Fruit fly (Drosophila melanogaster) whole organism, embryonic: Measurements from ENCODE around the gene Mct1.

Source experiments
- ATbp ChIP-seq: fragments of 200-800 bp; sonication (Bioruptor generic); optimal IDR thresholded peaks from 2 replicates; lab custom pipeline; 2017; ENCODE audit warnings: missing biosample characterization, mild to moderate bottlenecking, missing genetic modification characterization, missing genetic modification reagents
- Adf1 ChIP-seq: fragments of 200-800 bp; sonication (Bioruptor generic); IDR thresholded peaks from 2 replicates; pipeline ENCODE4 v1.3.6; 2022; ENCODE audit warnings: missing biosample characterization, missing genetic modification characterization
- CG10543 ChIP-seq: fragments of 200-800 bp; sonication (Bioruptor generic); optimal IDR thresholded peaks from 3 replicates; lab custom pipeline; 2017; ENCODE audit warnings: missing biosample characterization, mild to moderate bottlenecking, missing genetic modification characterization, moderate library complexity
- CG11695 ChIP-seq: fragments of 200-800 bp; sonication (Bioruptor generic); IDR thresholded peaks from 3 replicates; pipeline ENCODE4 v1.3.6; 2022; ENCODE audit warnings: missing biosample characterization, missing genetic modification characterization
- CG12104 ChIP-seq: fragments of 200-800 bp; sonication (Bioruptor generic); optimal IDR thresholded peaks from 3 replicates; lab custom pipeline; 2016; ENCODE audit warnings: missing biosample characterization, missing genetic modification characterization
- CG12769 ChIP-seq: fragments of 200-800 bp; sonication (Bioruptor generic); optimal IDR thresholded peaks from 2 replicates; lab custom pipeline; 2019; ENCODE audit warnings: missing biosample characterization, mild to moderate bottlenecking, missing genetic modification characterization, moderate library complexity
- CG13123 ChIP-seq: fragments of 200-800 bp; sonication (Bioruptor generic); optimal IDR thresholded peaks from 2 replicates; lab custom pipeline; 2016; ENCODE audit warnings: missing biosample characterization, missing genetic modification characterization
- CG13287 ChIP-seq: fragments of 200-800 bp; sonication (Bioruptor generic); IDR thresholded peaks from 2 replicates; pipeline ENCODE4 v1.3.6; 2022; ENCODE audit warnings: missing biosample characterization, missing genetic modification characterization; ENCODE audit not compliant: partially characterized antibody
- CG14441 ChIP-seq: fragments of 200-800 bp; sonication (Bioruptor generic); IDR thresholded peaks from 2 replicates; pipeline ENCODE4 v1.3.6; 2022; ENCODE audit warnings: missing biosample characterization, missing genetic modification characterization
- CG17385 ChIP-seq: fragments of 200-800 bp; sonication (Bioruptor generic); optimal IDR thresholded peaks from 3 replicates; lab custom pipeline; 2018; ENCODE audit warnings: missing biosample characterization, mild to moderate bottlenecking, missing genetic modification characterization
- CG30403 ChIP-seq: fragments of 200-800 bp; sonication (Bioruptor generic); optimal IDR thresholded peaks from 3 replicates; lab custom pipeline; 2016; ENCODE audit warnings: missing biosample characterization, missing genetic modification characterization
- CG3163 ChIP-seq: fragments of 200-800 bp; sonication (Bioruptor generic); optimal IDR thresholded peaks from 3 replicates; lab custom pipeline; 2016; ENCODE audit warnings: missing biosample characterization, missing genetic modification characterization
- CG33557 ChIP-seq: fragments of 200-800 bp; sonication (Bioruptor generic); optimal IDR thresholded peaks from 2 replicates; lab custom pipeline; 2019; ENCODE audit warnings: missing biosample characterization, mild to moderate bottlenecking, missing genetic modification characterization, moderate library complexity
- CG34376 ChIP-seq: fragments of 200-800 bp; sonication (Bioruptor generic); optimal IDR thresholded peaks from 2 replicates; lab custom pipeline; 2018; ENCODE audit warnings: missing biosample characterization, mild to moderate bottlenecking, missing genetic modification characterization
- CG4617 ChIP-seq: fragments of 200-800 bp; sonication (Bioruptor generic); optimal IDR thresholded peaks from 3 replicates; lab custom pipeline; 2016; ENCODE audit warnings: missing biosample characterization, missing genetic modification characterization, borderline replicate concordance
- CG6254 ChIP-seq: fragments of 200-800 bp; sonication (Bioruptor generic); optimal IDR thresholded peaks from 3 replicates; lab custom pipeline; 2017; ENCODE audit warnings: mild to moderate bottlenecking, missing biosample characterization, missing genetic modification reagents, missing genetic modification characterization
- Camta ChIP-seq: fragments of 200-800 bp; sonication (Bioruptor generic); optimal IDR thresholded peaks from 2 replicates; lab custom pipeline; 2016; ENCODE audit warnings: missing biosample characterization, missing genetic modification characterization
- Deaf1 ChIP-seq: fragments of 200-800 bp; optimal IDR thresholded peaks from 3 replicates; lab custom pipeline; 2019; ENCODE audit warnings: missing biosample characterization, mild to moderate bottlenecking, missing genetic modification characterization, moderate library complexity
- Dll ChIP-seq: fragments of 200-800 bp; sonication (Bioruptor generic); IDR thresholded peaks from 4 replicates; pipeline ENCODE4 v1.3.6; 2022; ENCODE audit warnings: missing biosample characterization, missing genetic modification characterization; ENCODE audit not compliant: partially characterized antibody
- Doc3 ChIP-seq: fragments of 200-800 bp; sonication (Bioruptor generic); IDR thresholded peaks from 3 replicates; pipeline ENCODE4 v1.3.6; 2022; ENCODE audit warnings: missing biosample characterization, missing genetic modification characterization; ENCODE audit not compliant: partially characterized antibody
- E2f1 ChIP-seq: fragments of 200-800 bp; sonication (Bioruptor generic); IDR thresholded peaks from 2 replicates; pipeline ENCODE4 v1.3.6; 2022; ENCODE audit warnings: missing biosample characterization, missing genetic modification characterization
- Ets65A ChIP-seq: fragments of 200-800 bp; sonication (Bioruptor generic); peaks from one replicate; lab custom pipeline; 2016; ENCODE audit warnings: missing biosample characterization, missing genetic modification characterization
- GATAe ChIP-seq: fragments of 200-800 bp; sonication (Bioruptor generic); conservative IDR thresholded peaks from 2 replicates; pipeline ENCODE4 v1.3.6; 2022; ENCODE audit warnings: missing biosample characterization, missing genetic modification characterization
- H2.0 ChIP-seq: fragments of 200-800 bp; sonication (Bioruptor generic); IDR thresholded peaks from 2 replicates; pipeline ENCODE4 v1.3.6; 2022; ENCODE audit warnings: missing biosample characterization, missing genetic modification characterization
- Mes4 ChIP-seq: fragments of 200-800 bp; sonication (Bioruptor generic); optimal IDR thresholded peaks from 2 replicates; lab custom pipeline; 2016; ENCODE audit warnings: missing biosample characterization, missing genetic modification characterization
- PHDP ChIP-seq: fragments of 200-800 bp; sonication (Bioruptor generic); optimal IDR thresholded peaks from 3 replicates; lab custom pipeline; 2018; ENCODE audit warnings: missing biosample characterization, mild to moderate bottlenecking, missing genetic modification characterization, moderate library complexity
- Scr ChIP-seq: fragments of 200-800 bp; sonication (Bioruptor generic); IDR thresholded peaks from 2 replicates; pipeline ENCODE4 v1.3.6; 2022; ENCODE audit warnings: missing biosample characterization, missing genetic modification characterization; ENCODE audit not compliant: partially characterized antibody
- Trl ChIP-seq, 3 experiments: fragments of >200 bp in 2 of 3; fragments of 200-800 bp in 1 of 3; sonication (Bioruptor generic) in 1 of 3; optimal IDR thresholded peaks; 2 replicates in 1 of 3; 3 replicates in 2 of 3; lab custom pipeline; 2016 to 2017; ENCODE audit warnings: missing biosample characterization in 1 of 3, missing genetic modification characterization in 1 of 3
- Vsx1 ChIP-seq: fragments of 200-800 bp; sonication (Bioruptor generic); optimal IDR thresholded peaks from 2 replicates; lab custom pipeline; 2017; ENCODE audit warnings: missing biosample characterization, mild to moderate bottlenecking, missing genetic modification characterization, missing genetic modification reagents
- abd-A ChIP-seq: fragments of 200-800 bp; sonication (Bioruptor generic); optimal IDR thresholded peaks from 3 replicates; lab custom pipeline; 2019; ENCODE audit warnings: missing biosample characterization, mild to moderate bottlenecking, missing genetic modification characterization, moderate library complexity
- br ChIP-seq: fragments of >200 bp; optimal IDR thresholded peaks from 2 replicates; lab custom pipeline; 2017
- crol ChIP-seq: fragments of 200-800 bp; sonication (Bioruptor generic); IDR thresholded peaks from 2 replicates; pipeline ENCODE4 v1.3.6; 2022; ENCODE audit warnings: missing biosample characterization, missing genetic modification characterization
- dm ChIP-seq: fragments of 200-800 bp; sonication (Bioruptor generic); optimal IDR thresholded peaks from 3 replicates; lab custom pipeline; 2016; ENCODE audit warnings: missing biosample characterization, missing genetic modification characterization
- exex ChIP-seq: fragments of 200-800 bp; sonication (Bioruptor generic); optimal IDR thresholded peaks from 4 replicates; lab custom pipeline; 2018; ENCODE audit warnings: missing biosample characterization, mild to moderate bottlenecking, missing genetic modification characterization, moderate library complexity
- fd3F ChIP-seq: fragments of 200-800 bp; sonication (Bioruptor generic); optimal IDR thresholded peaks from 2 replicates; lab custom pipeline; 2018; ENCODE audit warnings: missing biosample characterization, mild to moderate bottlenecking, missing genetic modification characterization, moderate library complexity
- hb ChIP-seq: fragments of 200-800 bp; sonication (Bioruptor generic); IDR thresholded peaks from 3 replicates; pipeline ENCODE4 v1.3.6; 2022; ENCODE audit warnings: missing biosample characterization, missing genetic modification characterization; ENCODE audit not compliant: partially characterized antibody
- hbn ChIP-seq: fragments of 200-800 bp; sonication (Bioruptor generic); IDR thresholded peaks from 2 replicates; pipeline ENCODE4 v1.3.6; 2022; ENCODE audit warnings: missing biosample characterization, missing genetic modification characterization; ENCODE audit not compliant: partially characterized antibody
- lab ChIP-seq: fragments of 200-800 bp; sonication (Bioruptor generic); optimal IDR thresholded peaks from 3 replicates; lab custom pipeline; 2017; ENCODE audit warnings: missing biosample characterization, missing genetic modification characterization, mild to moderate bottlenecking, moderate library complexity, missing genetic modification reagents
- lbe ChIP-seq: fragments of 200-800 bp; sonication (Bioruptor generic); optimal IDR thresholded peaks from 2 replicates; lab custom pipeline; 2016; ENCODE audit warnings: missing biosample characterization, mild to moderate bottlenecking, missing genetic modification characterization
- mirr ChIP-seq: fragments of 200-800 bp; sonication (Bioruptor generic); optimal IDR thresholded peaks from 3 replicates; lab custom pipeline; 2018; ENCODE audit warnings: missing biosample characterization, mild to moderate bottlenecking, missing genetic modification characterization
- nerfin-1 ChIP-seq: fragments of 200-800 bp; sonication (Bioruptor generic); optimal IDR thresholded peaks from 3 replicates; lab custom pipeline; 2019; ENCODE audit warnings: missing biosample characterization, mild to moderate bottlenecking, missing genetic modification characterization, moderate library complexity
- pnt ChIP-seq: fragments of 200-800 bp; sonication (Bioruptor generic); optimal IDR thresholded peaks from 3 replicates; lab custom pipeline; 2016; ENCODE audit warnings: missing biosample characterization, missing genetic modification characterization
- stwl ChIP-seq: fragments of 200-800 bp; sonication (Bioruptor generic); optimal IDR thresholded peaks from 3 replicates; lab custom pipeline; 2018; ENCODE audit warnings: missing biosample characterization, mild to moderate bottlenecking, missing genetic modification characterization, moderate library complexity
- sug ChIP-seq: fragments of 200-800 bp; optimal IDR thresholded peaks from 2 replicates; lab custom pipeline; 2019; ENCODE audit warnings: missing biosample characterization, mild to moderate bottlenecking, missing genetic modification characterization, moderate library complexity
- tin ChIP-seq: fragments of 200-800 bp; sonication (Bioruptor generic); optimal IDR thresholded peaks from 3 replicates; lab custom pipeline; 2016; ENCODE audit warnings: missing biosample characterization, missing genetic modification characterization

The Mct1 gene

dm6 chrX:2194208-2195094, 5.5 kb downstream of the Mct1 start (continued):
- TF ChIP-seq hbn (GFP tag; lab: Robert Waterston, UW) (0 out of 2 replicates have a peak, but pooled peaks have one; percentile 17), CG4617 (GFP tag; lab: Kevin White, UChicago) (no peak), CG34376 (GFP tag; lab: Kevin White, UChicago) (peak; percentile 58), CG14441 (GFP tag; lab: Robert Waterston, UW) (0 out of 2 replicates have a peak, but pooled peaks have one; percentile 5), CG13123 (GFP tag; lab: Kevin White, UChicago) (no peak), Deaf1 (peak; percentile 87), Vsx1 (GFP tag; lab: Kevin White, UChicago) (no peak), Camta (GFP tag; lab: Kevin White, UChicago) (no peak), H2.0 (no peak), CG17385 (GFP tag; lab: Kevin White, UChicago) (peak; percentile 2), Doc3 (GFP tag; lab: Robert Waterston, UW) (0 out of 3 replicates have a peak, but pooled peaks have one; percentile 33), br (lab: Kevin White, UChicago) (no peak), hb (GFP tag; lab: Robert Waterston, UW) (no peak), stwl (tag; lab: Kevin White, UChicago) (peak; percentile 92), tin (no peak), mirr (GFP tag; lab: Kevin White, UChicago) (peak; percentile 80), Trl (optimal IDR thresholded peaks at IDR 0.05; lab: Kevin White, UChicago) (peak; percentile 62 to 71), Trl (GFP tag; optimal IDR thresholded peaks at IDR 0.05; lab: Kevin White, UChicago) (no peak), Scr (GFP tag; lab: Robert Waterston, UW) (no peak), PHDP (tag; lab: Kevin White, UChicago) (no peak), lbe (no peak), CG3163 (GFP tag; lab: Kevin White, UChicago) (peak; percentile 3), lab (peak; percentile 36), fd3F (GFP tag; lab: Kevin White, UChicago) (no peak), CG6254 (GFP tag; lab: Kevin White, UChicago) (no peak), crol (GFP tag; lab: Robert Waterston, UW) (peak; percentile 75), GATAe (GFP tag; lab: Robert Waterston, UW) (no peak), CG12104 (GFP tag; lab: Kevin White, UChicago) (no peak), Mes4 (GFP tag; lab: Kevin White, UChicago) (no peak), nerfin-1 (tag; lab: Kevin White, UChicago) (no peak), abd-A (tag; lab: Kevin White, UChicago) (no peak), CG12769 (tag; lab: Kevin White, UChicago) (peak; percentile 57), CG11695 (GFP tag; lab: Robert Waterston, UW) (no peak), pnt (no peak), CG10543 (GFP tag; lab: Kevin White, UChicago) (peak; percentile 58), sug (tag; lab: Kevin White, UChicago) (peak; percentile 94), Ets65A (GFP tag; lab: Kevin White, UChicago) (peak; percentile 70), CG30403 (no peak), dm (no peak), CG33557 (no peak), Adf1 (GFP tag; lab: Robert Waterston, UW) (peak; percentile 28; the same call in 1 of the 2 replicates), ATbp (no peak), Dll (GFP tag; lab: Robert Waterston, UW) (0 out of 4 replicates have a peak, but pooled peaks have one; percentile 35), CG13287 (peak; percentile 13; the same call in 1 of the 2 replicates), E2f1 (GFP tag; lab: Robert Waterston, UW) (no peak), exex (tag; lab: Kevin White, UChicago) (peak; percentile 75)
- TF ChIP-seq, all 482 proteins: peak for 27
